Fruit fly (Drosophila melanogaster) whole organism, embryonic: ENCODE data around the gene Cyp28c1.
A peak's percentile ranks its signal among the peaks of the same experiment; 100 is the strongest.

Source experiments
- Bdp1 ChIP-seq: fragments of 200-800 bp; sonication (Bioruptor generic); optimal IDR thresholded peaks from 3 replicates; lab custom pipeline; 2016; ENCODE audit warnings: missing biosample characterization, missing genetic modification characterization
- CG11696 ChIP-seq: fragments of 200-800 bp; sonication (Bioruptor generic); IDR thresholded peaks from 2 replicates; pipeline ENCODE4 v1.3.6; 2022; ENCODE audit warnings: missing biosample characterization, missing genetic modification characterization
- CG12236 ChIP-seq: fragments of 200-800 bp; sonication (Bioruptor generic); optimal IDR thresholded peaks from 2 replicates; lab custom pipeline; 2016; ENCODE audit warnings: missing biosample characterization, missing genetic modification characterization
- CG15514 ChIP-seq: fragments of 200-800 bp; sonication (Bioruptor generic); optimal IDR thresholded peaks from 3 replicates; lab custom pipeline; 2017; ENCODE audit warnings: missing biosample characterization, missing genetic modification characterization, mild to moderate bottlenecking, moderate library complexity, missing genetic modification reagents
- CG2129 ChIP-seq: fragments of 200-800 bp; sonication (Bioruptor generic); IDR thresholded peaks from 2 replicates; pipeline ENCODE4 v1.3.6; 2022; ENCODE audit warnings: missing biosample characterization, missing genetic modification characterization; ENCODE audit not compliant: partially characterized antibody
- CG2199 ChIP-seq: fragments of 200-800 bp; sonication (Bioruptor generic); IDR thresholded peaks from 3 replicates; pipeline ENCODE4 v1.3.6; 2022; ENCODE audit warnings: missing biosample characterization, missing genetic modification characterization
- CG30403 ChIP-seq: fragments of 200-800 bp; sonication (Bioruptor generic); optimal IDR thresholded peaks from 3 replicates; lab custom pipeline; 2016; ENCODE audit warnings: missing biosample characterization, missing genetic modification characterization
- CG31388 ChIP-seq: fragments of 200-800 bp; sonication (Bioruptor generic); optimal IDR thresholded peaks from 2 replicates; lab custom pipeline; 2016; ENCODE audit warnings: missing biosample characterization, missing genetic modification characterization
- CG32532 ChIP-seq: fragments of 200-800 bp; sonication (Bioruptor generic); IDR thresholded peaks from 2 replicates; pipeline ENCODE4 v1.3.6; 2022; ENCODE audit warnings: missing biosample characterization, missing genetic modification characterization
- CG32767 ChIP-seq: fragments of 200-800 bp; sonication (Bioruptor generic); IDR thresholded peaks from 2 replicates; pipeline ENCODE4 v1.3.6; 2022; ENCODE audit warnings: missing biosample characterization, missing genetic modification characterization
- CG7372 ChIP-seq: fragments of 200-800 bp; sonication (Bioruptor generic); IDR thresholded peaks from 2 replicates; pipeline ENCODE4 v1.3.6; 2022; ENCODE audit warnings: missing biosample characterization, missing genetic modification characterization
- CG7556 ChIP-seq: fragments of 200-800 bp; sonication (Bioruptor generic); optimal IDR thresholded peaks from 2 replicates; lab custom pipeline; 2017; ENCODE audit warnings: missing biosample characterization, mild to moderate bottlenecking, missing genetic modification characterization
- CG8281 ChIP-seq: fragments of 200-800 bp; sonication (Bioruptor generic); optimal IDR thresholded peaks from 2 replicates; lab custom pipeline; 2018; ENCODE audit warnings: missing biosample characterization, mild to moderate bottlenecking, missing genetic modification characterization, moderate library complexity
- CG9932 ChIP-seq: fragments of 200-800 bp; sonication (Bioruptor generic); IDR thresholded peaks from 2 replicates; pipeline ENCODE4 v1.3.6; 2022; ENCODE audit warnings: missing biosample characterization, missing genetic modification characterization
- Doc2 ChIP-seq: fragments of 200-800 bp; sonication (Bioruptor generic); IDR thresholded peaks from 2 replicates; pipeline ENCODE4 v1.3.6; 2022; ENCODE audit warnings: missing biosample characterization, missing genetic modification characterization
- Drgx ChIP-seq: fragments of 200-800 bp; sonication (Bioruptor generic); IDR thresholded peaks from 2 replicates; pipeline ENCODE4 v1.3.6; 2022; ENCODE audit warnings: missing biosample characterization, missing genetic modification characterization
- ERR ChIP-seq: fragments of 200-800 bp; sonication (Bioruptor generic); optimal IDR thresholded peaks from 2 replicates; lab custom pipeline; 2016; ENCODE audit warnings: missing biosample characterization, missing genetic modification characterization
- Mad ChIP-seq: fragments of 200-800 bp; sonication (Bioruptor generic); optimal IDR thresholded peaks from 2 replicates; lab custom pipeline; 2016; ENCODE audit warnings: missing biosample characterization, missing genetic modification characterization
- Neu2 ChIP-seq: fragments of 200-800 bp; sonication (Bioruptor generic); optimal IDR thresholded peaks from 3 replicates; lab custom pipeline; 2016; ENCODE audit warnings: missing biosample characterization, missing genetic modification characterization, borderline replicate concordance
- Nf-YB ChIP-seq: fragments of 200-800 bp; sonication (Bioruptor generic); optimal IDR thresholded peaks from 3 replicates; lab custom pipeline; 2019; ENCODE audit warnings: missing biosample characterization, mild to moderate bottlenecking, missing genetic modification characterization, moderate library complexity
- Oli ChIP-seq: fragments of 200-800 bp; sonication (Bioruptor generic); optimal IDR thresholded peaks from 2 replicates; lab custom pipeline; 2018; ENCODE audit warnings: missing biosample characterization, mild to moderate bottlenecking, missing genetic modification characterization, moderate library complexity
- Rx ChIP-seq: fragments of 200-800 bp; sonication (Bioruptor generic); IDR thresholded peaks from 2 replicates; pipeline ENCODE4 v1.3.6; 2022; ENCODE audit warnings: missing biosample characterization, missing genetic modification characterization
- Six4 ChIP-seq: fragments of 200-800 bp; sonication (Bioruptor generic); optimal IDR thresholded peaks from 2 replicates; lab custom pipeline; 2016; ENCODE audit warnings: missing biosample characterization, missing genetic modification characterization
- Spps ChIP-seq: fragments of 200-800 bp; sonication (Bioruptor generic); optimal IDR thresholded peaks from 2 replicates; lab custom pipeline; 2018; ENCODE audit warnings: missing biosample characterization, mild to moderate bottlenecking, missing genetic modification characterization
- Sry-δ ChIP-seq: fragments of 200-800 bp; sonication (Bioruptor generic); optimal IDR thresholded peaks from 2 replicates; lab custom pipeline; 2016; ENCODE audit warnings: missing biosample characterization, missing genetic modification characterization
- Taf1 ChIP-seq: fragments of 200-800 bp; sonication (Bioruptor generic); IDR thresholded peaks from 2 replicates; pipeline ENCODE4 v1.3.6; 2022; ENCODE audit warnings: missing biosample characterization, missing genetic modification characterization
- ac ChIP-seq: fragments of 200-800 bp; sonication (Bioruptor generic); optimal IDR thresholded peaks from 3 replicates; lab custom pipeline; 2017; ENCODE audit warnings: missing biosample characterization, mild to moderate bottlenecking, missing genetic modification characterization
- bsh ChIP-seq, 2 experiments: fragments of 200-800 bp; sonication (Bioruptor generic); optimal IDR thresholded peaks; 2 replicates each; lab custom pipeline; 2017 to 2018; ENCODE audit warnings: mild to moderate bottlenecking in 2 of 2, missing biosample characterization in 2 of 2, missing genetic modification characterization in 2 of 2, moderate library complexity in 1 of 2
- cad ChIP-seq: fragments of >200 bp; optimal IDR thresholded peaks from 2 replicates; lab custom pipeline; 2017; ENCODE audit warnings: missing biosample characterization, missing genetic modification characterization
- caup ChIP-seq: fragments of 200-800 bp; sonication (Bioruptor generic); optimal IDR thresholded peaks from 3 replicates; lab custom pipeline; 2017; ENCODE audit warnings: missing biosample characterization, mild to moderate bottlenecking, missing genetic modification characterization, moderate library complexity; ENCODE audit not compliant: severe bottlenecking
- corto ChIP-seq: fragments of 200-800 bp; sonication (Bioruptor generic); optimal IDR thresholded peaks from 2 replicates; lab custom pipeline; 2016; ENCODE audit warnings: missing biosample characterization, mild to moderate bottlenecking, missing genetic modification characterization, moderate library complexity
- croc ChIP-seq: fragments of 200-800 bp; sonication (Bioruptor generic); conservative IDR thresholded peaks from 3 replicates; pipeline ENCODE4 v1.3.6; 2022; ENCODE audit warnings: missing biosample characterization, missing genetic modification characterization
- exex ChIP-seq: fragments of 200-800 bp; sonication (Bioruptor generic); optimal IDR thresholded peaks from 4 replicates; lab custom pipeline; 2018; ENCODE audit warnings: missing biosample characterization, mild to moderate bottlenecking, missing genetic modification characterization, moderate library complexity
- fru ChIP-seq: fragments of >200 bp; optimal IDR thresholded peaks from 2 replicates; lab custom pipeline; 2017
- ftz-f1 ChIP-seq: fragments of 200-800 bp; sonication (Bioruptor generic); optimal IDR thresholded peaks from 2 replicates; lab custom pipeline; 2016; ENCODE audit warnings: missing biosample characterization, missing genetic modification characterization
- grn ChIP-seq: fragments of 200-800 bp; sonication (Bioruptor generic); optimal IDR thresholded peaks from 3 replicates; lab custom pipeline; 2017; ENCODE audit warnings: missing biosample characterization, missing genetic modification characterization
- lmd ChIP-seq: fragments of 200-800 bp; sonication (Bioruptor generic); IDR thresholded peaks from 2 replicates; pipeline ENCODE4 v1.3.6; 2022; ENCODE audit warnings: missing biosample characterization, missing genetic modification characterization
- luna ChIP-seq: fragments of 200-800 bp; sonication (Bioruptor generic); optimal IDR thresholded peaks from 2 replicates; lab custom pipeline; 2016; ENCODE audit warnings: missing biosample characterization, missing genetic modification characterization
- mirr ChIP-seq: fragments of 200-800 bp; sonication (Bioruptor generic); optimal IDR thresholded peaks from 3 replicates; lab custom pipeline; 2018; ENCODE audit warnings: missing biosample characterization, mild to moderate bottlenecking, missing genetic modification characterization
- oc ChIP-seq: fragments of 200-800 bp; sonication (Bioruptor generic); optimal IDR thresholded peaks from 2 replicates; lab custom pipeline; 2018; ENCODE audit warnings: missing biosample characterization, mild to moderate bottlenecking, missing genetic modification characterization, moderate library complexity
- onecut ChIP-seq: fragments of 200-800 bp; sonication (Bioruptor generic); IDR thresholded peaks from 2 replicates; pipeline ENCODE4 v1.3.6; 2022; ENCODE audit warnings: missing biosample characterization, missing genetic modification characterization
- otp ChIP-seq: fragments of 200-800 bp; sonication (Bioruptor generic); IDR thresholded peaks from 3 replicates; pipeline ENCODE4, ENCODE4 v1.3.6; 2022; ENCODE audit warnings: missing biosample characterization, missing genetic modification characterization
- slbo ChIP-seq: fragments of 200-800 bp; sonication (Bioruptor generic); IDR thresholded peaks from 2 replicates; pipeline ENCODE4 v1.3.6; 2022; ENCODE audit warnings: missing biosample characterization, missing genetic modification characterization
- sna ChIP-seq: fragments of 200-800 bp; sonication (Bioruptor generic); IDR thresholded peaks from 2 replicates; pipeline ENCODE4 v1.3.6; 2022; ENCODE audit warnings: missing biosample characterization, missing genetic modification characterization; ENCODE audit not compliant: partially characterized antibody
- tio ChIP-seq: fragments of 200-800 bp; sonication (Bioruptor generic); optimal IDR thresholded peaks from 2 replicates; lab custom pipeline; 2017; ENCODE audit warnings: missing biosample characterization, missing genetic modification characterization, inconsistent platforms
- ttk ChIP-seq: fragments of 200-800 bp; sonication (Bioruptor generic); IDR thresholded peaks from 2 replicates; pipeline ENCODE4 v2.1.2; 2022; ENCODE audit warnings: missing biosample characterization, missing genetic modification characterization
- usp ChIP-seq: fragments of >200 bp; optimal IDR thresholded peaks from 2 replicates; lab custom pipeline; 2017; ENCODE audit warnings: missing biosample characterization, missing genetic modification characterization
- vfl ChIP-seq: fragments of 200-800 bp; sonication (Bioruptor generic); optimal IDR thresholded peaks from 2 replicates; lab custom pipeline; 2016; ENCODE audit warnings: missing biosample characterization, missing genetic modification characterization
- vnd ChIP-seq: fragments of 200-800 bp; sonication (Bioruptor generic); IDR thresholded peaks from 3 replicates; pipeline ENCODE4 v1.3.6; 2022; ENCODE audit warnings: missing biosample characterization, missing genetic modification characterization; ENCODE audit not compliant: partially characterized antibody
- zfh2 ChIP-seq: fragments of 200-800 bp; sonication (Bioruptor generic); optimal IDR thresholded peaks from 2 replicates; lab custom pipeline; 2016; ENCODE audit warnings: missing biosample characterization, missing genetic modification characterization

Gene Cyp28c1

dm6 chrX:11857522-11858438, 18.4 kb downstream of the Cyp28c1 start (continued):
- TF ChIP-seq ac (GFP tag; lab: Kevin White, UChicago) (peak; percentile 12), lmd (peak; percentile 74), Drgx (peak; percentile 96), vnd (no peak), cad (GFP tag; lab: Kevin White, UChicago) (no peak), Neu2 (no peak), CG8281 (tag; lab: Kevin White, UChicago) (peak; percentile 74), otp (GFP tag; lab: Robert Waterston, UW) (peak; percentile 90), Taf1 (GFP tag; lab: Robert Waterston, UW) (no peak; the same call in 1 of the 2 replicates), zfh2 (GFP tag; lab: Kevin White, UChicago) (peak; percentile 14), oc (tag; lab: Kevin White, UChicago) (peak; percentile 66), Mad (GFP tag; lab: Kevin White, UChicago) (peak; percentile 47), ftz-f1 (GFP tag; lab: Kevin White, UChicago) (peak; percentile 35), CG32767 (GFP tag; lab: Robert Waterston, UW) (peak; percentile 51; the same call in 1 of the 2 replicates), CG7372 (GFP tag; lab: Robert Waterston, UW) (peak; percentile 78), slbo (GFP tag; lab: Robert Waterston, UW) (peak; percentile 63), CG9932 (GFP tag; lab: Robert Waterston, UW) (no peak), Doc2 (GFP tag; lab: Robert Waterston, UW) (peak; percentile 56; the same call in 1 of the 2 replicates), Bdp1 (GFP tag; lab: Kevin White, UChicago) (peak; percentile 32), CG7556 (GFP tag; lab: Kevin White, UChicago) (peak; percentile 58), usp (GFP tag; lab: Kevin White, UChicago) (no peak), vfl (GFP tag; lab: Kevin White, UChicago) (peak; percentile 5), croc (GFP tag; lab: Robert Waterston, UW) (peak; percentile 70; the same call in 2 of the 3 replicates)

- peak; percentile 51 for TF ChIP-seq exex (tag; lab: Kevin White, UChicago)
- no peak for TF ChIP-seq bsh (GFP tag; optimal IDR thresholded peaks at IDR 0.05; lab: Kevin White, UChicago)
- TF ChIP-seq CG11696 (GFP tag; lab: Robert Waterston, UW), result no peak
- TF ChIP-seq luna (GFP tag; lab: Kevin White, UChicago), result no peak
- TF ChIP-seq ERR (GFP tag; lab: Kevin White, UChicago), result no peak
- peak; percentile 59 for TF ChIP-seq caup (GFP tag; lab: Kevin White, UChicago)
- TF ChIP-seq corto, result no peak
- no peak for TF ChIP-seq CG31388 (GFP tag; lab: Kevin White, UChicago)
- peak; percentile 62 for TF ChIP-seq grn
- TF ChIP-seq mirr (GFP tag; lab: Kevin White, UChicago), result peak; percentile 68
- TF ChIP-seq ttk (GFP tag; lab: Robert Waterston, UW), result no peak
- no peak for TF ChIP-seq fru (lab: Kevin White, UChicago)
- TF ChIP-seq onecut (GFP tag; lab: Robert Waterston, UW), result no peak
- TF ChIP-seq CG2129 (GFP tag; lab: Robert Waterston, UW), result no peak
- 0 out of 3 replicates have a peak, but pooled peaks have one; percentile 21 for TF ChIP-seq CG2199 (GFP tag; lab: Robert Waterston, UW)
- no peak for TF ChIP-seq CG32532 (GFP tag; lab: Robert Waterston, UW)
- no peak for TF ChIP-seq Spps (tag; lab: Kevin White, UChicago)
- no peak for TF ChIP-seq Rx (GFP tag; lab: Robert Waterston, UW)
- TF ChIP-seq CG15514 (GFP tag; lab: Kevin White, UChicago), result no peak
- no peak for TF ChIP-seq Six4 (GFP tag; lab: Kevin White, UChicago)
- no peak for TF ChIP-seq Nf-YB
- TF ChIP-seq Oli (tag; lab: Kevin White, UChicago), result no peak
- no peak for TF ChIP-seq Sry-δ (GFP tag; lab: Kevin White, UChicago)
- TF ChIP-seq CG12236, result no peak
- no peak for TF ChIP-seq CG30403 (GFP tag; lab: Kevin White, UChicago)
- no peak for TF ChIP-seq sna (GFP tag; lab: Robert Waterston, UW)
- no peak for TF ChIP-seq Bdp1 (GFP tag; lab: Kevin White, UChicago)
- no peak for TF ChIP-seq tio (GFP tag; lab: Kevin White, UChicago)
Observed at dm6 chrX:11858439-11858813, 19.0 kb downstream of the Cyp28c1 start.
